Fruit fly (Drosophila melanogaster) Kc167 (cell line): Measurements from ENCODE around the gene Ipo9.

Source experiments
- Myc ChIP-seq: fragments of >200 bp; optimal IDR thresholded peaks from 2 replicates; lab custom pipeline; 2017; ENCODE audit warnings: missing external identifiers
- Sin3A ChIP-seq: fragments of >200 bp; optimal IDR thresholded peaks from 2 replicates; lab custom pipeline; 2018; ENCODE audit warnings: missing external identifiers
- h ChIP-seq: fragments of >200 bp; optimal IDR thresholded peaks from 3 replicates; lab custom pipeline; 2018; ENCODE audit warnings: missing external identifiers
- insv ChIP-seq: fragments of >200 bp; optimal IDR thresholded peaks from 3 replicates; lab custom pipeline; 2018; ENCODE audit warnings: missing external identifiers
- psq ChIP-seq: fragments of >200 bp; optimal IDR thresholded peaks from 2 replicates; lab custom pipeline; 2017; ENCODE audit warnings: missing external identifiers
- ttk ChIP-seq: sonication (Bioruptor generic); optimal IDR thresholded peaks from 2 replicates; lab custom pipeline; 2017; ENCODE audit warnings: missing external identifiers

Gene Ipo9

dm6 chr3R:11402894-11403293 lies 9.4 kb upstream of the Ipo9 start:
- TF ChIP-seq Sin3A: no peak
- no peak for TF ChIP-seq h (lab: Kevin White, UChicago)
- TF ChIP-seq psq: no peak
- TF ChIP-seq insv: no peak
- TF ChIP-seq Myc (lab: Kevin White, UChicago): no peak
- no peak for TF ChIP-seq ttk (lab: Kevin White, UChicago)

- TF ChIP-seq Sin3A (no peak), insv (no peak), psq (no peak), Myc (lab: Kevin White, UChicago) (no peak), ttk (lab: Kevin White, UChicago) (no peak)
Observed at dm6 chr3R:11407733-11408134, 4.6 kb upstream of the Ipo9 start, which contains the start of gene mRpL40. Gene mRpL40, plus strand, starts transcription at chr3R:11407918.

- TF ChIP-seq psq: no peak
- TF ChIP-seq h (lab: Kevin White, UChicago): no peak
- TF ChIP-seq Myc (lab: Kevin White, UChicago): no peak
- TF ChIP-seq Sin3A: no peak
- no peak for TF ChIP-seq insv
- TF ChIP-seq ttk (lab: Kevin White, UChicago): no peak
Observed at dm6 chr3R:11409667-11410137, 2.6 kb upstream of the Ipo9 start, which contains the start of the genes mgr and Irbp. Gene mgr, minus strand, starts transcription at chr3R:11409875. Gene Irbp, plus strand, starts transcription at chr3R:11410047.

DNA sequence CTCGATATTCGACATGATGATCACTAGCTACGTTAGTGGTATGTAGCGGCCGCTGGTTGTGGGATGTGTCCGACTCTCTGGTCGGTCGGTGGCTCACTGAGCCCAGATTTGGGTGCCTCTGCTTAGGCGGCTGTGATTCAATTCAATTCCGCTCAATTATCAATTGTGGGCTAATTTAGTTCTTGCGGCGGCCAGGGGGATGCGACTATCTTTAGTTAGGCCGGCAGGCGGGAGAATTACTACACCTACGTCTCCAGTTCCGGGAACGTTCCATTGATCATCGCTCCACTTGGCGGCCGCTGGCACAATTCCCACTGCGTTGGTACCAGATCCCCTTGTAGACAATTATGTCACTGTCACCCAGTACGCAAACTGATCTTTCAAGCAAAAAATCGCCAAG lies 6.2 kb downstream of the Ipo9 start, which contains the start of the genes bumpel and CG45676:
bumpel (minus strand) TSS at position 101 of the 400 bp plus-strand sequence.
CG45676 (plus strand) TSS at position 318 of the 400 bp plus-strand sequence.
- no peak for TF ChIP-seq Myc (lab: Kevin White, UChicago)
- no peak for TF ChIP-seq Sin3A
- no peak for TF ChIP-seq psq
- no peak for TF ChIP-seq ttk (lab: Kevin White, UChicago)
- no peak for TF ChIP-seq insv
- TF ChIP-seq h (lab: Kevin White, UChicago): no peak

DNA sequence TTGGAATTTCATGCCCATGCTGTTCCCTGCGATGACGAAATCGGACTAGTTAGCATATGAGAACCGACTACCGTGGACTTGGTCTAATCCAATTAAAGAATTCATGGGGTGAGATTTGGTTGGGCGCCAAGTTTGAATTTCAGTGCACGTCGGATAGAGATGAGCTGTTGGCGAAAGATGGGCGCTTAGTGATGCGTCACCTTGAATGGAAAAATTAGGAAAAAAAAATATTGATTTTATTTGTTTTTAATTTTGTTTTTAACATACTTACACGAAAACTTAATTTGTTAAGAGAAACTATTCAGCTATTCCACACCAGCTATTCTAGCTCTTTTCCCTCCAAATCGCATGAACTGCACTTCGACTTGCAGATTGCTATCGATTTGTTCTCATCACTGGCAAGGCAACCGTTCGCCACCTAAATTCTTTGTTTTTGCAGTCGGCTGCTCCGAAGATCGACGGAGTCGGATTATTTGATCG lies 9.4 kb downstream of the Ipo9 start, which contains the start of the genes ninaG and Sptz:
ninaG (minus strand) TSS at position 51 of the 480 bp plus-strand sequence.
Sptz (plus strand) TSS at position 450 of the 480 bp plus-strand sequence.
- no peak for TF ChIP-seq ttk (lab: Kevin White, UChicago)
- TF ChIP-seq Sin3A: no peak
- TF ChIP-seq Myc (lab: Kevin White, UChicago): no peak
- no peak for TF ChIP-seq insv
- no peak for TF ChIP-seq h (lab: Kevin White, UChicago)
- TF ChIP-seq psq: no peak

DNA sequence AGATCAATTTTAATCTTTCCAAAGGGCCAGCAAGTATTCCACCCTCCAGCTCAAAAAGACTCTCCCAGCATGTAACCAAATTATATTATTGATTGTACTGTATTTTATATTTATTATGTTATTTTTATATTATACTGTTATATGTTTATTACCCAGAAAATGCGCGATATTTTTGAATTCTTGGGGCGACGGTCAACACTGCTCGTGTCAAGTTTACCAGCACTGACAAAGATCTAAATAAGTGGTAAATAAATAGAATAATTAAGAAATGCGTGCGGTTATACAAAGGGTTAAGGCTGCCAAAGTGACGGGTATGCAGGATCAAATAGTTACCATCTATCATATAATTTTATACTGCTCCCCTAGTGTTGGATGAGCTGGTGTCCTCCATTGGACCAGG lies 17.5 kb downstream of the Ipo9 start, which contains the start of gene Dtd:
Dtd (plus strand) TSS at position 248 of the 400 bp plus-strand sequence.
- TF ChIP-seq Sin3A (no peak), h (lab: Kevin White, UChicago) (no peak), insv (no peak), Myc (lab: Kevin White, UChicago) (no peak), psq (no peak), ttk (lab: Kevin White, UChicago) (no peak)

DNA sequence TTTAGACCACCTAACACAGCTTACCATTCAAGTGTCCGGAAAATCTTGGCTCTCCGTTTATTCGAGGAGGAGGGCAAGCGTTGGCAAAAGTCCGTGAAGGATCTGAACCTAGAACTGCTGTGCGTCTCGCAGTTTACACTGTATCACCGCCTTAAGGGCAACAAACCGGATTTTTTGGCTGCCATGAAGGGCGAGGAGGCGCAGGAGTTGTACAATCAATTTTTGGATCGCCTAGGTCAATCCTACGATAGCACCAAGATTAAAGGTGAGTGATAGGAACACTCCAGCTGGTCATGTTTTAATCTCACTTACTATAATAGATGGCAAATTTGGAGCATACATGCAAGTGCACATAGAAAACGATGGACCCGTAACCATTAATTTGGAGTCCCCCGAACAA lies 18.0 kb downstream of the Ipo9 start:
- no peak for TF ChIP-seq h (lab: Kevin White, UChicago)
- TF ChIP-seq Myc (lab: Kevin White, UChicago): no peak
- no peak for TF ChIP-seq insv
- no peak for TF ChIP-seq psq

DNA sequence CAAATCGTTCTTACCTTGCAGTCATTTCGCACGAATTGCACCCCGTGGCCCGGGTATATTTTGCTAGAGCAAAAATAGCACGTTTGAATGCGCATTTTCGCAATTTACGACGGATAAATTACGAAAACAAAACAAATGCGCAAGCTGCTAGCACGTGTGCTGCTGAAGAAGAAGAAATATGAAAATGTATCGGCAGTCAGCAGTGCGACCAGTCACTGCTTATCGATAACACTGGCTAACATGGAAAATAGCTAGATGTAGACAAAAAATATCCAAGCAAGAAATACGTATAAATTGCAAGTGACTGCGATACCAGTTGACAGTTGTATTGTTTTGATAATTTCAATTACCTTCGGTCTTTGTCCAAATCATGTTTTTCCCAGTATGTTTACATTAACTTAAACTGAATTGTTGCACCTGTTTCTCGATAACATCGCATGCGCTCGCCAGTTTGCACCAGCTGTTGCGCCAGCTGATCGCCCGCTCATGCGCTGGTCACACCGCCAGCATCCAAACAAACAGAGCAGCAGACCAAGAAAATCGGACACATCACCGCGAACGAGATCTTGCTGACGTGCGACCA lies 19.2 kb downstream of the Ipo9 start, which contains the start of the genes RpL24-like and CG5276:
RpL24-like (minus strand) TSS at position 188 of the 583 bp plus-strand sequence.
CG5276 (plus strand) TSS at position 344 of the 583 bp plus-strand sequence.
- TF ChIP-seq Myc (lab: Kevin White, UChicago) (no peak), psq (no peak), Sin3A (no peak), h (lab: Kevin White, UChicago) (no peak), ttk (lab: Kevin White, UChicago) (no peak), insv (no peak)

DNA sequence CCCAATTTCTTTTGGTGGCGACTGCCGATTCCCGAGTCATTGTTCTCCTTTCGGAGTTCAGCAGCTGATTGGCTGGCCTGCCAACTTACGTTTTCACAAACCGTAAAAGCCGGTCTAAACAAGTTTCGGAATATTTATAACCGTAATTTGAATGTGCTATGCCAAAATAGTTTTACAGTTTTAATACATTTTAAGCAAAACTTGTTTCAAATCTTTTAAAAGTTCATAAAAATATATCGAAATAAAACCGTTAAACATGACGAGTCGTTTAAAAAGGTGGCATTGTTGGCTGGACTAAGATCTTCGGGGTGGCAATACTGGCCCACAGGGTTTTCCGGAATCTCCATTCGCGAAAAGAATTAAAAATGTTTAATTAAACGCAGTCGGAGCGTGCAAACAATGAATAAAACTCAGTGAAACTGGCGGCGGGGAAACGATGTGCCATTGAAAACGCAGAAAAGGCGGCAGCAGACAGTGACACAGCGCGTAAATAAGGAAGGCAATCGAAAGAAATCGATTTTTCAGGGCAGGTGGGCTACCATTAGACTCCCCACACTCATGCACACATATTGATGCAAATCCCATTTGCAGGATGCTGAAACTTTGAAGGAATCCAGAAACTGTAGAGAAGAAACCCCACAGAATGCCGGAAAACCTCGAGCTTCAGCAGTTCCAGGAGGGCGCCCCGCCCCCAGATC lies 23.4 kb downstream of the Ipo9 start, which contains the start of the genes Exd2 and CG5281:
Exd2 (minus strand) TSS at position 167 of the 698 bp plus-strand sequence.
CG5281 (plus strand) TSS at position 314 of the 698 bp plus-strand sequence.
- TF ChIP-seq ttk (lab: Kevin White, UChicago) (no peak), Myc (lab: Kevin White, UChicago) (no peak), insv (no peak), Sin3A (no peak), psq (no peak), h (lab: Kevin White, UChicago) (no peak)

DNA sequence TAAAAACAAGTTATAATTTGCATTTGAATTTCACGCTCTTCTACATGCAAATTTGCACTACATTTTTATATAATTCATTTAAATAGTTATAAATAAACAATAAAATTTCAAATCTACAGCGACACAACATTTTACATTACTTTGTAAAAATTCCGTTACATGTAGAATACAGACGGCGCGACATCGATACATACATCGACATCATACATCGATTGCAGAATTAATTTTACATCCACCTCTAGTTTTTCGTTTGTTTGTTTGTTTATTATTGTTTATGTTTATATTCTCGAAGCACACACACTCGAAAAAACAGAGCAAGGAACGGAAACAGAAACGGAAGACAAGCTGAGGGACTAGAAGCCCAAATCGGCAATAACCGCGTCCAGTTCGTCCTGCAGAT lies 25.2 kb downstream of the Ipo9 start, which contains the start of gene CG17230:
CG17230 (plus strand) TSS at position 258 of the 400 bp plus-strand sequence.
- TF ChIP-seq ttk (lab: Kevin White, UChicago) (no peak), h (lab: Kevin White, UChicago) (no peak)

DNA sequence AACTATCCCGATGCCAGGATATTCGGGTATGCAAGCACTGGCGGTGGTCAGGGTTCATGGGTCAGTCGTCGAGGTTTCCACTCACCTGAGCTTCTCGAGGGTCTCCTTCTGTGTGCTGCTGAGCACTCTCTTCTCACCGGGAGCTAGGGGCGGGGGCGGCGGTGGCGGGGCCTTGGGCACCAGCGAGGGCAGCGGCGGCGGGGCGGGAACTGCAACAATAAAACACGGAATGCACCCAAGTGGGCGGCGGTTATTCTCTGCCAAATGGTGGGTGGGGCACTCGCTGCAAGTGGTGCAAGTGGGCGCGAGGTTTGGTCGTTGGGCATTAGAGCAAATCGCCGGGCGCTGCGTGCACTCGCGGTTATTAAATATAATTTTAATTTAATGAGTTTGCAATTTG lies 28.7 kb downstream of the Ipo9 start:
- TF ChIP-seq psq: no peak
- TF ChIP-seq Sin3A: no peak
- TF ChIP-seq h (lab: Kevin White, UChicago): no peak
- TF ChIP-seq Myc (lab: Kevin White, UChicago): no peak
- no peak for TF ChIP-seq insv
- TF ChIP-seq ttk (lab: Kevin White, UChicago): no peak

DNA sequence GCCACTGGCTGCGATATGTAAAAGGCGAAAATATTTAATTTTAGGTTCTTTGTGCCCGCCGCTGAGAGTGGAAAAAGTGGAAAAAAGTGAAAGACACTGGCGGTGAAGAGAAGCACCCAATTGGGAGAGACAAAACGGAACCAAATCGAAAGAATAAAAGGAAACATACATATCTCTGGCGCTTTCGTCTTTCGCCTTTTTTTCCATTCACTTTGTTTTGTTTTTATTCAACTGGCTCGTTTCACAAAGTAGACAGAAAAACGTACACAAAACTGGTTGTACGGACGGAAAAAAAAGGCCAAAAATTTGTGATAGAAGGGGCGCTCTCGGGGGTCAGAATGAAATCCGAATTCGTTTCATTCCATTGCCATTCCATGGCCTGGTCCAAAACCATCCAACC lies 37.4 kb downstream of the Ipo9 start:
- TF ChIP-seq h (lab: Kevin White, UChicago): no peak
- TF ChIP-seq psq: no peak
